Worm (Caenorhabditis elegans): Measurements from ENCODE around the gene fbxa-142.

Gene fbxa-142

DNA sequence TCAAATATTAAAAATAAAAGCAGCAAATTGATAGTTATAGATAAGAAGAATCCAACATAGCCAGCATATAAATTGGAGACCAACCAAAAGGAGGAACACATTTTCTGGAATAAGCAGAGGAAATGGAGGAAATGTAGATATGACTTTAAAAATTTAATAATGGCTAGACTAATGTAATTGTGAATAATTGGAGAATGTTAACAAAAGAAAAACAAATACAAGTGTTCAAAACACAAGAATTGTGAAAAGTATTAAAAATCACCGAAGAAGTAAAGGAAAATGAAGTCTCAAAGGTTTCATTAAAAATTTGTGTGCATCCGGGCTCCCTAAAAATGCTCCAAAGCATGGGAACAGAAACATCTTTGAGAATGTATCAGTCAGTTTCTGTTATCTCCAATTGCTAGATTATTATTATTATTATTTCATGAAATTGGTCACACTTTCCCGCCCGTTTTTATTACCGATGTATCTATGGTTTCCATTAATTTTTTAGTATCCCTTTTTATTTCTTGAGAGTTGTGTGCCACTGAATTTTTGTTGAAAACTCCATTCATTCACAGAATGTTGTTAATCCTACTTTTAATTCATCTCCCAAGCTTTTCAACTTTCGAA lies 31.1 kb upstream of the fbxa-142 start, which contains the start of the genes str-109 and F10A3.11:
Gene str-109 (minus strand): TSS at position 101 of the 612 bp plus-strand sequence.
Gene F10A3.11 (plus strand): TSS at position 562 of the 612 bp plus-strand sequence.
- TF ChIP-seq flt-1 (GFP tag; IDR thresholded peaks at IDR 0.05) (no peak), cog-1 (tag; optimal IDR thresholded peaks at IDR 0.05) (no peak), ztf-23 (GFP tag; IDR thresholded peaks at IDR 0.05) (no peak), med-1 (GFP tag; optimal IDR thresholded peaks at IDR 0.05; ENCODE audit: insufficient read depth) (no peak), T22C8.4 (GFP tag; IDR thresholded peaks at IDR 0.05) (no peak)

DNA sequence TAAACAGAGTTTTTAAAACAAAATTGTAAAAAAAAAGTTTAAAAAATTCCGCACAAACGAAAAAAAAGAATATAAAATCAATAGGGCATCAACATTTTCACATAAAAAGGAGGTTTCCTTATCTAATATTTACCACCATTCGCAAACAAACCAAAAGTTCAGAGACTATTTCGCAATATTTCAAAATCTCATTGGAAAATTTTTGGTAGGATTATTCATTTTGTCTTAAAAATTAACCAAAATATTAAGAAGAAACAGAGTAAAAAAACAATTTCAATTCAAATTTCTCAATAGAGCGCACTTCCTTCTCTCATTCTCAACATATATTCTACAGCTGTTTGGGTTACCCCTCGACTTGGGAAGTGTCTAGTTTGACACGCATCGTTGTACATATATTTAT lies 28.9 kb upstream of the fbxa-142 start:
- no peak for TF ChIP-seq T22C8.4 (GFP tag; IDR thresholded peaks at IDR 0.05)
- no peak for TF ChIP-seq ztf-29 (GFP tag; IDR thresholded peaks at IDR 0.05)
- TF ChIP-seq tab-1 (GFP tag; IDR thresholded peaks at IDR 0.05): no peak
- TF ChIP-seq cog-1 (tag; optimal IDR thresholded peaks at IDR 0.05): no peak
- TF ChIP-seq flt-1 (GFP tag; IDR thresholded peaks at IDR 0.05): no peak
- no peak for TF ChIP-seq ref-1 (GFP tag; conservative IDR thresholded peaks at IDR 0.05)
- no peak for TF ChIP-seq med-1 (GFP tag; optimal IDR thresholded peaks at IDR 0.05; ENCODE audit: insufficient read depth)
- TF ChIP-seq klf-2 (GFP tag; conservative IDR thresholded peaks at IDR 0.05): no peak
- TF ChIP-seq ztf-23 (GFP tag; IDR thresholded peaks at IDR 0.05): no peak

DNA sequence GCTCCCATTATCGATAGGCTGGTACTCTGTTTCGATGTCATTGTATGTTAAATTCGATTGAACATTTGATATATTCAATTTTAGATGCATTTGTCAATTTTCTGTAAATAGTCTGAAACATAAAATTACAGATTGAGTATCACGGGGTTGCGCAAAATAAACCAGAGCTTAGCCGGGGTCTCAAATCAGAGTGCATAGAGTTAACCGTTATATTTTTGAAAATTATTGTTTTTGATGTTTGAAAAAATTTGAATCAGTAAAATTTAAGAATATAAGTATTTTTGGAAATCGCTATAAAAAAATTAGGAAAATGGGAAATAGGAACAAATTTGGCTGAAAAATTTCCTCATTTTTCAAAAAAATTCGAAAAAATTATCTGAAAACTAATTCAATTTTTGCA lies 28.4 kb upstream of the fbxa-142 start, which contains the start of gene F10A3.17:
Gene F10A3.17 (minus strand): TSS at position 101 of the 400 bp plus-strand sequence.
- no peak for TF ChIP-seq T22C8.4 (GFP tag; IDR thresholded peaks at IDR 0.05)
- no peak for TF ChIP-seq cog-1 (tag; optimal IDR thresholded peaks at IDR 0.05)
- TF ChIP-seq klf-2 (GFP tag; conservative IDR thresholded peaks at IDR 0.05): no peak
- TF ChIP-seq ztf-23 (GFP tag; IDR thresholded peaks at IDR 0.05): no peak
- TF ChIP-seq flt-1 (GFP tag; IDR thresholded peaks at IDR 0.05): no peak
- TF ChIP-seq tab-1 (GFP tag; IDR thresholded peaks at IDR 0.05): no peak

DNA sequence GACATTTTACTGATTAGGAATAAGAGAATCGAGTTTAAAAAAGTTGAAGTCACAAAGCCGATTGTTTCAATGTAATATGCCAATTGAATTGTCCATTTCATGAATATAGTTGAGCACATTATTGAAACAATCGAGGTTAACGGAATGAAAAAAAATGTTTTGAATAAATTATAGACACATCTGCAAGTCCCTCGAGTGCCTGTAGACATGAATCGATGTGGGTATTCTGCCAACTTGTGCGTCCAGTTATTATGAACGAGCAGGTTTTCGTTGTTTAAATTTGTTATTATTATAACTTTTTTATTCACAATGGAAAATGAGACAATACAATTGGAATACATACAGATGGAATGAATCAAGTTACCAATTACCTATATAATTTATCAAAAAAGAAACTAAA lies 27.2 kb upstream of the fbxa-142 start, which contains the start of gene str-99:
Gene str-99 (minus strand): TSS at position 101 of the 400 bp plus-strand sequence.
- TF ChIP-seq T22C8.4 (GFP tag; IDR thresholded peaks at IDR 0.05): no peak
- TF ChIP-seq ztf-23 (GFP tag; IDR thresholded peaks at IDR 0.05): no peak
- TF ChIP-seq med-1 (GFP tag; optimal IDR thresholded peaks at IDR 0.05; ENCODE audit: insufficient read depth): no peak
- TF ChIP-seq ref-1 (GFP tag; conservative IDR thresholded peaks at IDR 0.05): no peak
- no peak for TF ChIP-seq cog-1 (tag; optimal IDR thresholded peaks at IDR 0.05)
- TF ChIP-seq ztf-29 (GFP tag; IDR thresholded peaks at IDR 0.05): no peak
- no peak for TF ChIP-seq flt-1 (GFP tag; IDR thresholded peaks at IDR 0.05)
- no peak for TF ChIP-seq klf-2 (GFP tag; conservative IDR thresholded peaks at IDR 0.05)
- no peak for TF ChIP-seq tab-1 (GFP tag; IDR thresholded peaks at IDR 0.05)

DNA sequence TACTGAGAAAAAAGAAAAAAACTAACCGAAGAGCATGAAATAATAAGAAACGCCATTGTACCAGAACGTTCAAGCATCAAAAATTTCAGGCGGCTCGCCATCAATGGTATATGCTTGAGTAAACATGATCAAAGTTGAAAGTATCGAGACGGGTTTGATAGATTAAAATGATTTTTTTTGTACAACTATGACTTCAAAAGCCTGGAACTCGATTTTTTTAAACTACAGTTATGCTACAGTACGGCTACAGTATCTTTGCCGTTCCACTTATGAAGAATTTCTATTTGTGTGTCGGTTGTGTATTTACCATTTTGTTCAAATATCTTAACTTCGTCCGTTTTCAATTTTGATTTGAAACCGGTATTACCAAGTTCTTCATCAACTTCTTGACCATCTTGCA lies 24.0 kb upstream of the fbxa-142 start, which contains the start of gene str-97:
Gene str-97 (minus strand): TSS at position 101 of the 400 bp plus-strand sequence.
- TF ChIP-seq ref-1 (GFP tag; conservative IDR thresholded peaks at IDR 0.05): no peak
- no peak for TF ChIP-seq ztf-29 (GFP tag; IDR thresholded peaks at IDR 0.05)
- TF ChIP-seq med-1 (GFP tag; optimal IDR thresholded peaks at IDR 0.05; ENCODE audit: insufficient read depth): no peak
- no peak for TF ChIP-seq tab-1 (GFP tag; IDR thresholded peaks at IDR 0.05)
- TF ChIP-seq ztf-23 (GFP tag; IDR thresholded peaks at IDR 0.05): no peak
- TF ChIP-seq flt-1 (GFP tag; IDR thresholded peaks at IDR 0.05): no peak
- no peak for TF ChIP-seq T22C8.4 (GFP tag; IDR thresholded peaks at IDR 0.05)
- TF ChIP-seq klf-2 (GFP tag; conservative IDR thresholded peaks at IDR 0.05): no peak
- TF ChIP-seq cog-1 (tag; optimal IDR thresholded peaks at IDR 0.05): no peak

DNA sequence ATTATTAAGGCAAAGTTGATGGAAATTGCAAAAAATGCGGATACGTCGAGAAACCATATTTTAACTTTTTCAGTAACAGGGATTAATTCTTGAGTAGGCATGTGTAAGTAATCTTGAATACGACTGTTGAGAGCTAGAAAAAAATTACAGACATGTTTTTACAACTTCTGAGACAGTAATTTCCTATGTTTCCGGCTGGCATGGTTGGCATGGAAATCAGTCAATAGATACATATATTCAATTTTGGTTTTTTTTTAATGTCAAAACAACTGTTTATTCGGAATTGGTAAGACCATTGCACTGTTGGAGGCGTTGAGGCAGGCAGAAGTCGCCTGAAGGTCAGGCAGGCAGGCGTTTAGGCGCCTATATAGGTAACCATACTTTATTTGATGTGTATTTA lies 22.2 kb upstream of the fbxa-142 start, which contains the start of gene str-254:
Gene str-254 (minus strand): TSS at position 101 of the 400 bp plus-strand sequence.
- no peak for TF ChIP-seq T22C8.4 (GFP tag; IDR thresholded peaks at IDR 0.05)
- TF ChIP-seq ref-1 (GFP tag; conservative IDR thresholded peaks at IDR 0.05): no peak
- no peak for TF ChIP-seq med-1 (GFP tag; optimal IDR thresholded peaks at IDR 0.05; ENCODE audit: insufficient read depth)
- TF ChIP-seq tab-1 (GFP tag; IDR thresholded peaks at IDR 0.05): no peak
- no peak for TF ChIP-seq ztf-23 (GFP tag; IDR thresholded peaks at IDR 0.05)
- no peak for TF ChIP-seq flt-1 (GFP tag; IDR thresholded peaks at IDR 0.05)
- no peak for TF ChIP-seq cog-1 (tag; optimal IDR thresholded peaks at IDR 0.05)
- no peak for TF ChIP-seq ztf-29 (GFP tag; IDR thresholded peaks at IDR 0.05)
- no peak for TF ChIP-seq klf-2 (GFP tag; conservative IDR thresholded peaks at IDR 0.05)

DNA sequence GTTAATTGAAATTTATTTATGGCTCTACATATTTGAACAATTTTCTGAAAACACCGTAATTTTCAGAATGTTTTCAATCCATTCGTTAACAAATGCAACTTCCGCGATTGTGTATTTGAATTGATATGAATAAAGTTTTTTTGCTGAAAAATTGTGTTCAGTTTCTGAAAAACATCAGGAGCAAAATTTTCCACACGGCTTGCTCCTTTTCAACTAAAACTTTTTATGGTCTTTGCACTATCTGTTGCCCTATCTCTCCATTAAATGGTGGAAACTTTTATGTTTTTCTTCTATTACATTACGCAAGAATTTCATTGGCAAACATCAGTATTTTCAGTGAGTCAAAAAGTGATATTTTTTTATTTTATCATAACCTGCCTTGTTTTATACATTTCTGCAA lies 17.7 kb upstream of the fbxa-142 start, which contains the start of gene F10A3.4:
Gene F10A3.4 (plus strand): TSS at position 301 of the 400 bp plus-strand sequence.
- TF ChIP-seq klf-2 (GFP tag; conservative IDR thresholded peaks at IDR 0.05): no peak
- no peak for TF ChIP-seq ref-1 (GFP tag; conservative IDR thresholded peaks at IDR 0.05)
- TF ChIP-seq ztf-23 (GFP tag; IDR thresholded peaks at IDR 0.05): no peak
- TF ChIP-seq flt-1 (GFP tag; IDR thresholded peaks at IDR 0.05): no peak
- no peak for TF ChIP-seq T22C8.4 (GFP tag; IDR thresholded peaks at IDR 0.05)
- TF ChIP-seq tab-1 (GFP tag; IDR thresholded peaks at IDR 0.05): no peak
- no peak for TF ChIP-seq ztf-29 (GFP tag; IDR thresholded peaks at IDR 0.05)
- TF ChIP-seq cog-1 (tag; optimal IDR thresholded peaks at IDR 0.05): no peak
- no peak for TF ChIP-seq med-1 (GFP tag; optimal IDR thresholded peaks at IDR 0.05; ENCODE audit: insufficient read depth)

DNA sequence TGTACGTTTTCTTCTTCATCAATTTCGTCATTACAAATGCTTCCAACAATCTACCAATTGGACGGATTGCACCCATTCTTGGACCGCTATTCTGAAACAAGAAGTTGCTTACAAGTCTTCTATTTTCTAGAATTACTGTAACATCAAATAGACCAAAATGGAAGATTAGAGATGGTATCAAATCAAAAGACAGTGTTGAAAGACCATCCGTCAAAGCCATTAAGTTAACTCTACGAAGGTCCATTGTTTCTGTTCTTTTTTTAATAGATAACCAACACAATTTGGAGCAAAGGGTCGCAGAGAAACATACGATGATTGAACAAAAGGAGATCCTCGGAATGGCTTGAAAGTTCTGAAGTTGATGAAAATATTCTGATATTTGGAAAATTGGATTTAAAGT lies 13.9 kb upstream of the fbxa-142 start:
- TF ChIP-seq flt-1 (GFP tag; IDR thresholded peaks at IDR 0.05): no peak
- no peak for TF ChIP-seq T22C8.4 (GFP tag; IDR thresholded peaks at IDR 0.05)
- no peak for TF ChIP-seq med-1 (GFP tag; optimal IDR thresholded peaks at IDR 0.05; ENCODE audit: insufficient read depth)
- TF ChIP-seq tab-1 (GFP tag; IDR thresholded peaks at IDR 0.05): no peak
- TF ChIP-seq cog-1 (tag; optimal IDR thresholded peaks at IDR 0.05): no peak
- no peak for TF ChIP-seq ztf-29 (GFP tag; IDR thresholded peaks at IDR 0.05)
- TF ChIP-seq ref-1 (GFP tag; conservative IDR thresholded peaks at IDR 0.05): no peak
- TF ChIP-seq klf-2 (GFP tag; conservative IDR thresholded peaks at IDR 0.05): no peak
- no peak for TF ChIP-seq ztf-23 (GFP tag; IDR thresholded peaks at IDR 0.05)

DNA sequence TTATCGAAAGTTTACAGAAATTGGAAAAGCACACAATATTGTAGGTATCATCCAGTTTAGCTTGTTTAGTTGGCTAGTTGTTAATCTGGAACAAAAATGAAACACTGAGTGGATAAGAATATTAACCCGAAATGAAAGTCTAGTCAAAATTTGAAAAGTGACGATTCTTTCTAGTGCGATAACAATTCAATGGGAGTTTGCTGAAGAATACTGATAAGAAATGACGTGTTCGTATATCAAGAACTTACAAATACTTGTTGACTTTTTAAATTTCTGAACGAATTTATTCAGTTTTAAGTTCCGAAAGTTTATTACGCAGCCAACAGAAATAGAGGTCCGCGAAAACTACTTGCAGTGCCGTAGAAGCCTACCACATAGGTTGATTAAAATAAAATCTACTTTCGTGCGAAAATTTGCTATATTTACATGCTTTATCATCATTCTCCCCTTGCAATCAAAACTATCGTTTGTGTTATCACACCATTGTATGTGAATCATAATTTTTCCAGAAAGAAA lies 12.0 kb upstream of the fbxa-142 start, which contains the start of gene fbxa-88:
Gene fbxa-88 (minus strand): TSS at position 51 of the 516 bp plus-strand sequence.
- TF ChIP-seq klf-2 (GFP tag; conservative IDR thresholded peaks at IDR 0.05) (no peak), med-1 (GFP tag; optimal IDR thresholded peaks at IDR 0.05; ENCODE audit: insufficient read depth) (no peak), cog-1 (tag; optimal IDR thresholded peaks at IDR 0.05) (no peak), ref-1 (GFP tag; conservative IDR thresholded peaks at IDR 0.05) (no peak), tab-1 (GFP tag; IDR thresholded peaks at IDR 0.05) (no peak), flt-1 (GFP tag; IDR thresholded peaks at IDR 0.05) (no peak), ztf-29 (GFP tag; IDR thresholded peaks at IDR 0.05) (no peak), T22C8.4 (GFP tag; IDR thresholded peaks at IDR 0.05) (no peak), ztf-23 (GFP tag; IDR thresholded peaks at IDR 0.05) (no peak)

Measured in whole organism, midembryonic.